Worm (Caenorhabditis elegans) whole organism, L4 larva: ENCODE results near the gene Y46G5A.36.

Source experiments
- R02D3.7 ChIP-seq: fragments of 150-350 bp; sonication (generic microtip); optimal IDR thresholded peaks from 3 replicates; lab custom pipeline; 2014; ENCODE audit warnings: missing biosample characterization, missing genetic modification characterization
- ceh-28 ChIP-seq: fragments of 150-350 bp; optimal IDR thresholded peaks from 2 replicates; lab custom pipeline; 2014; ENCODE audit warnings: missing biosample characterization, missing genetic modification reagents, missing genetic modification characterization
- dmd-9 ChIP-seq: fragments of 200-800 bp; sonication (Bioruptor generic); IDR thresholded peaks from 2 replicates; pipeline ENCODE4 v1.3.6; 2022; ENCODE audit warnings: missing genetic modification reagents, missing genetic modification characterization, missing compliant biosample characterization
- egl-27 ChIP-seq: sonication (generic microtip); optimal IDR thresholded peaks from 3 replicates; lab custom pipeline; 2017; ENCODE audit warnings: missing biosample characterization, missing genetic modification reagents, missing genetic modification characterization
- hlh-11 ChIP-seq: fragments of 200-800 bp; sonication (Bioruptor generic); optimal IDR thresholded peaks from 2 replicates; lab custom pipeline; 2018; ENCODE audit warnings: mild to moderate bottlenecking, missing genetic modification characterization, missing compliant biosample characterization
- lin-38 ChIP-seq: fragments of 200-800 bp; sonication (Bioruptor generic); IDR thresholded peaks from 2 replicates; pipeline ENCODE4 v1.3.6; 2022; ENCODE audit warnings: missing genetic modification reagents, missing genetic modification characterization, missing compliant biosample characterization
- lir-3 ChIP-seq: sonication (generic microtip); optimal IDR thresholded peaks from 2 replicates; lab custom pipeline; 2016; ENCODE audit warnings: mild to moderate bottlenecking, missing genetic modification characterization, missing compliant biosample characterization
- nhr-77 ChIP-seq: fragments of 150-350 bp; optimal IDR thresholded peaks from 2 replicates; lab custom pipeline; 2014; ENCODE audit warnings: missing biosample characterization, missing genetic modification characterization
- ztf-7 ChIP-seq: fragments of 150-350 bp; optimal IDR thresholded peaks from 2 replicates; lab custom pipeline; 2014; ENCODE audit warnings: missing biosample characterization, missing genetic modification characterization

- TF ChIP-seq ceh-28 (tag; lab: Kevin White, UChicago) (no peak), dmd-9 (GFP tag; lab: Robert Waterston, UW) (peak; percentile 11; the same call in 1 of the 2 replicates), egl-27 (tag; lab: Kevin White, UChicago) (no peak), hlh-11 (tag; lab: Kevin White, UChicago) (peak; percentile 99), ztf-7 (tag; lab: Kevin White, UChicago) (peak; percentile 16), nhr-77 (tag; lab: Kevin White, UChicago) (peak; percentile 79), lin-38 (GFP tag; lab: Robert Waterston, UW) (peak; percentile 74), R02D3.7 (no peak), lir-3 (no peak)
Observed at ce11 chrII:12798814-12799213, 24.7 kb upstream of the Y46G5A.36 start.
